Fruit fly (Drosophila melanogaster) whole organism, pupa: ENCODE results near the gene PGRP-LD.
A peak's percentile ranks its signal among the peaks of the same experiment; 100 is the strongest.

Experiments used
- CG10348 ChIP-seq: fragments of 200-800 bp; sonication (Bioruptor generic); IDR thresholded peaks from 2 replicates; pipeline ENCODE4 v1.3.6; 2022; ENCODE audit warnings: missing biosample characterization, missing genetic modification characterization
- CG12605 ChIP-seq: fragments of 200-800 bp; sonication (Bioruptor generic); IDR thresholded peaks from 2 replicates; pipeline ENCODE4 v1.3.6; 2022; ENCODE audit warnings: missing biosample characterization, missing genetic modification characterization
- CG13204 ChIP-seq: fragments of 200-800 bp; sonication (Bioruptor generic); optimal IDR thresholded peaks from 2 replicates; lab custom pipeline; 2018; ENCODE audit warnings: missing biosample characterization, mild to moderate bottlenecking, missing genetic modification characterization, moderate library complexity
- CG14655 ChIP-seq: fragments of 200-800 bp; sonication (Bioruptor generic); optimal IDR thresholded peaks from 3 replicates; lab custom pipeline; 2017; ENCODE audit warnings: mild to moderate bottlenecking, missing biosample characterization, missing genetic modification reagents, missing genetic modification characterization
- CG15710 ChIP-seq: fragments of 200-800 bp; sonication (Bioruptor generic); optimal IDR thresholded peaks from 2 replicates; lab custom pipeline; 2018; ENCODE audit warnings: missing biosample characterization, mild to moderate bottlenecking, missing genetic modification characterization, moderate library complexity
- CG17806 ChIP-seq: fragments of 200-800 bp; sonication (Bioruptor generic); optimal IDR thresholded peaks from 2 replicates; lab custom pipeline; 2018; ENCODE audit warnings: missing biosample characterization, mild to moderate bottlenecking, missing genetic modification characterization, moderate library complexity
- CG32121 ChIP-seq: fragments of 200-800 bp; sonication (Bioruptor generic); IDR thresholded peaks from 2 replicates; pipeline ENCODE4 v1.3.6; 2022; ENCODE audit warnings: missing biosample characterization, missing genetic modification characterization
- CG34367 ChIP-seq: fragments of 200-800 bp; sonication (Bioruptor generic); optimal IDR thresholded peaks from 2 replicates; lab custom pipeline; 2018; ENCODE audit warnings: missing biosample characterization, mild to moderate bottlenecking, missing genetic modification characterization
- CG4496 ChIP-seq: fragments of 200-800 bp; sonication (Bioruptor generic); IDR thresholded peaks from 3 replicates; pipeline ENCODE4 v1.3.6; 2022; ENCODE audit warnings: missing biosample characterization, missing genetic modification characterization
- CG8159 ChIP-seq: fragments of 200-800 bp; sonication (Bioruptor generic); optimal IDR thresholded peaks from 3 replicates; lab custom pipeline; 2018; ENCODE audit warnings: missing biosample characterization, mild to moderate bottlenecking, missing genetic modification characterization, moderate library complexity
- CG8301 ChIP-seq: fragments of 200-800 bp; sonication (Bioruptor generic); optimal IDR thresholded peaks from 2 replicates; lab custom pipeline; 2018; ENCODE audit warnings: missing biosample characterization, mild to moderate bottlenecking, missing genetic modification characterization
- CG9948 ChIP-seq: fragments of 200-800 bp; sonication (Bioruptor generic); optimal IDR thresholded peaks from 2 replicates; lab custom pipeline; 2018; ENCODE audit warnings: missing biosample characterization, mild to moderate bottlenecking, missing genetic modification characterization, moderate library complexity
- D1 ChIP-seq: fragments of 200-800 bp; sonication (Bioruptor generic); optimal IDR thresholded peaks from 2 replicates; lab custom pipeline; 2018; ENCODE audit warnings: missing biosample characterization, mild to moderate bottlenecking, missing genetic modification characterization, moderate library complexity
- EcR ChIP-seq: fragments of 200-800 bp; sonication (Bioruptor generic); optimal IDR thresholded peaks from 3 replicates; lab custom pipeline; 2019; ENCODE audit warnings: missing biosample characterization, missing genetic modification characterization, mild to moderate bottlenecking, moderate library complexity, missing genetic modification reagents
- Ets98B ChIP-seq: fragments of 200-800 bp; sonication (Bioruptor generic); IDR thresholded peaks from 2 replicates; pipeline ENCODE4 v1.3.6; 2022; ENCODE audit warnings: missing biosample characterization, missing genetic modification characterization
- Pif1A ChIP-seq: fragments of 200-800 bp; sonication (Bioruptor generic); optimal IDR thresholded peaks from 3 replicates; lab custom pipeline; 2016; ENCODE audit warnings: missing biosample characterization, missing genetic modification characterization
- Pif1B ChIP-seq: fragments of 200-800 bp; sonication (Bioruptor generic); optimal IDR thresholded peaks from 3 replicates; lab custom pipeline; 2016; ENCODE audit warnings: missing biosample characterization, missing genetic modification characterization
- Snoo ChIP-seq: fragments of 200-800 bp; sonication (Bioruptor generic); optimal IDR thresholded peaks from 3 replicates; lab custom pipeline; 2017; ENCODE audit warnings: missing biosample characterization, mild to moderate bottlenecking, missing genetic modification characterization, inconsistent platforms
- fd96Ca ChIP-seq: fragments of 200-800 bp; sonication (Bioruptor generic); IDR thresholded peaks from 3 replicates; pipeline ENCODE4 v1.3.6; 2022; ENCODE audit warnings: missing biosample characterization, missing genetic modification characterization
- gl ChIP-seq: fragments of 200-800 bp; sonication (Bioruptor generic); optimal IDR thresholded peaks from 2 replicates; lab custom pipeline; 2018; ENCODE audit warnings: missing biosample characterization, mild to moderate bottlenecking, missing genetic modification characterization
- rn ChIP-seq: fragments of 200-800 bp; sonication (Bioruptor generic); IDR thresholded peaks from 2 replicates; pipeline ENCODE4 v1.3.6; 2022; ENCODE audit warnings: missing biosample characterization, missing genetic modification characterization

Gene PGRP-LD

DNA sequence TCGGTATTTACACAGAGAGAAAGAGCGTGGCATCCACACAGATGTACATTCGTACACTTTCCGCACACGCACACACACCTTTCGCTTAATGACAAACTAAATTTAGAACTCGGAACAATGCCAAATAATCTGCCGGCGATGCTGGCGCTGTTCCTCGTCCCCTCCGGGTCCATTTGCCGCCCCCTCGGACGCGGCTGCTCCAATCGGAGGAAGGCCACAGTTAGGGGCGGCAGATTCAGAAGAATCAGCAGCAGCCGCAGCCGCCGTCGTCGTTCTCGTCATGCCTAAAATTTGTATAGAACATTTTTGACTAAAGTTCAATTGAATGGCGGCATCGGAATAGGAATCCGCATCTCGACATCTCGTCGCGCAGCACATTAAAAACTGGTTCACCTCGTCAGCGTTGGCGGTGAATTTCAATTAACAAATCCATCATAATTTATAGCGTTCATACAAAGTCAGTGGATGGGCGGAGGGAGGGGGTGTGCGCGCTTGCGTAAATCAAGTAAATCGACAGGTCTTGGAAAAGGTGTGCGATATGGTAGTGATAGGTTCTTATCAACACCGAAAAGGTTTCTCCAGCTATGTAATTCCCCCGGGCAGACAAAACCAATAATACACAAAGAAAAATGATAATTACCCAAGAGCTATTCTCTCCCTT, 28.8 kb downstream of the PGRP-LD start:
- TF ChIP-seq D1, result no peak
- peak; percentile 80 for TF ChIP-seq CG32121 (GFP tag; lab: Robert Waterston, UW)
- TF ChIP-seq CG13204, result no peak

- TF ChIP-seq CG32121 (GFP tag; lab: Robert Waterston, UW) (no peak), CG8159 (tag; lab: Kevin White, UChicago) (no peak), CG10348 (no peak), CG17806 (tag; lab: Kevin White, UChicago) (no peak), EcR (GFP tag; lab: Kevin White, UChicago) (no peak), Pif1A (GFP tag; lab: Kevin White, UChicago) (no peak), CG13204 (no peak), rn (GFP tag; lab: Robert Waterston, UW) (no peak), CG9948 (tag; lab: Kevin White, UChicago) (no peak), CG12605 (GFP tag; lab: Robert Waterston, UW) (no peak), CG34367 (tag; lab: Kevin White, UChicago) (no peak), CG8301 (no peak), Snoo (no peak), CG4496 (GFP tag; lab: Robert Waterston, UW) (no peak), D1 (no peak), Ets98B (GFP tag; lab: Robert Waterston, UW) (no peak), CG15710 (no peak), CG14655 (GFP tag; lab: Kevin White, UChicago) (no peak), Pif1B (GFP tag; lab: Kevin White, UChicago) (no peak), fd96Ca (GFP tag; lab: Robert Waterston, UW) (no peak)
Measured at dm6 chr3L:5809201-5809584, 29.3 kb downstream of the PGRP-LD start.

DNA sequence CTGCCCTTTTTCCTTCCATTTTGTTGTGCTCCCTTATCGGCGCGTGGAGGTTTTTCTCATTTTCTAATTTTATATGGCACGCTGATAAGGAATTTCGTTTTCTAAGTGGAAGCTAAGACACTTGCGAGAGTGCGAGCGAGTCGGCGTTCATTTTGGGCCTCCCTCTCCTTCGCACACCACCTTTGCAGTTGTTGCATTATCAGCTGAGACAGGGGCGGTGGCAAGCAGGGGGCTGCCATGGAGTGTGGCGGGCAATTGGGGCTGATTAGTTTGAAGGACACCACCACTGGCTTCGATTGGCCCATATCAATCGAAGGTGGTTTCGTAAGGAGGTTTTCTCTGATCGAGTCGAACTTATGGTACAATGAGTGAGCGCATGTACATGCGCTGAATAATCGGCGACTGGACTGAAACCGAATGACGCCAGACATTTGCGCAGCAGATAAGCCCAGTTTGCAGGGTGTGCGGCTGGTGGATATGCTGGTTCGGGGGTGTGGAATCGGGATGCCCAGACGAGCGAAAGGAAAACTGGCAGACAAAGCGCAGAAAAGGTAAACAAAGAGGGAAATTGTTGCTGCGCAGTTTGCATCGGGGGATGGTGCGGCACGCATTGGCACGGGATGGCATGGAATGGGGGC, 29.9 kb downstream of the PGRP-LD start:
- TF ChIP-seq CG4496 (GFP tag; lab: Robert Waterston, UW) (no peak), CG15710 (no peak), CG9948 (tag; lab: Kevin White, UChicago) (no peak), D1 (no peak), CG8159 (tag; lab: Kevin White, UChicago) (no peak), CG12605 (GFP tag; lab: Robert Waterston, UW) (no peak)

- no peak for TF ChIP-seq D1
- TF ChIP-seq Pif1B (GFP tag; lab: Kevin White, UChicago), result no peak
- TF ChIP-seq CG4496 (GFP tag; lab: Robert Waterston, UW), result peak; percentile 43; the same call in 1 of the 3 replicates
- TF ChIP-seq Pif1A (GFP tag; lab: Kevin White, UChicago), result no peak
- peak; percentile 1 for TF ChIP-seq CG15710
- TF ChIP-seq fd96Ca (GFP tag; lab: Robert Waterston, UW), result no peak; the same call in 2 of the 3 replicates
- TF ChIP-seq CG10348, result no peak
- no peak for TF ChIP-seq CG9948 (tag; lab: Kevin White, UChicago)
- TF ChIP-seq CG14655 (GFP tag; lab: Kevin White, UChicago), result no peak
- no peak for TF ChIP-seq CG17806 (tag; lab: Kevin White, UChicago)
- no peak for TF ChIP-seq CG34367 (tag; lab: Kevin White, UChicago)
- peak; percentile 56 for TF ChIP-seq EcR (GFP tag; lab: Kevin White, UChicago)
- TF ChIP-seq CG8301, result no peak
- TF ChIP-seq Snoo, result no peak
- TF ChIP-seq rn (GFP tag; lab: Robert Waterston, UW), result no peak
- peak; percentile 14 for TF ChIP-seq CG8159 (tag; lab: Kevin White, UChicago)
- peak; percentile 14; the same call in 1 of the 2 replicates for TF ChIP-seq Ets98B (GFP tag; lab: Robert Waterston, UW)
- no peak for TF ChIP-seq CG32121 (GFP tag; lab: Robert Waterston, UW)
- TF ChIP-seq gl (tag; lab: Kevin White, UChicago), result peak; percentile 40
- TF ChIP-seq CG13204, result no peak
- TF ChIP-seq CG12605 (GFP tag; lab: Robert Waterston, UW), result no peak
- TF ChIP-seq, all 21 proteins: peak for 6
Measured at dm6 chr3L:5810633-5811341, 30.9 kb downstream of the PGRP-LD start, which contains the start of the genes S6k and kri. S6k (minus strand) TSS chr3L:5810931. kri (plus strand) TSS chr3L:5810973.

DNA sequence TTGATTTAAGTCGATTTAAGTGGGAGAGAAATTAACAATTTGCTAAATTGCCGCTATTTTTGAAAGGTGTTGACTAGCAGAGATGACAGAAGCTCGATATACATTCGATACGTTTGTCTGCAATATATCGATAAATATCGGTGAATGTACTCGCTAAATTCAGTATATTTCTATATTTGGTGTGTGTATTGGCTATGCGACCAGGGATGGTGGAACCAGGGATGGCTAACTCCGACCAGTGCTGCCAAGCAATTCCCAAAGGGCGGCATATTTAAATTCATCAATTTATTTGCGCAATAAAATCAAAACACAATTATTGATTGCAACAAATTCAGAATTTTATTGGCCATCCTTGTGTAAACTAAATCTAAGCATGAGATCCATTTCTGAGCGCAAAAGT, 33.2 kb downstream of the PGRP-LD start, which contains the start of gene mad2:
Gene mad2 (minus strand): TSS at position 78 of the 400 bp plus-strand sequence.
- TF ChIP-seq CG12605 (GFP tag; lab: Robert Waterston, UW) (no peak), CG15710 (no peak), CG9948 (tag; lab: Kevin White, UChicago) (no peak), D1 (peak; percentile 18), Pif1B (GFP tag; lab: Kevin White, UChicago) (no peak), fd96Ca (GFP tag; lab: Robert Waterston, UW) (no peak), CG13204 (no peak)

- TF ChIP-seq CG15710 (no peak), Ets98B (GFP tag; lab: Robert Waterston, UW) (no peak), Pif1B (GFP tag; lab: Kevin White, UChicago) (no peak), Snoo (no peak), CG4496 (GFP tag; lab: Robert Waterston, UW) (no peak), rn (GFP tag; lab: Robert Waterston, UW) (no peak), D1 (no peak), CG32121 (GFP tag; lab: Robert Waterston, UW) (no peak), CG13204 (no peak), CG10348 (no peak), fd96Ca (GFP tag; lab: Robert Waterston, UW) (no peak)
Measured at dm6 chr3L:5817177-5817576, 37.3 kb downstream of the PGRP-LD start.
